Worm (Caenorhabditis elegans) whole organism, L1 larva: ENCODE results near the gene T05D4.5.

Experiments
- F16B12.6 ChIP-seq: fragments of 150-350 bp; optimal IDR thresholded peaks from 2 replicates; lab custom pipeline; 2014; ENCODE audit warnings: missing biosample characterization, missing genetic modification characterization
- Y116A8C.19 ChIP-seq: sonication (generic microtip); optimal IDR thresholded peaks from 2 replicates; lab custom pipeline; 2016; ENCODE audit warnings: missing compliant biosample characterization, missing genetic modification characterization, borderline replicate concordance
- alr-1 ChIP-seq: fragments of 200-800 bp; sonication (Bioruptor generic); optimal IDR thresholded peaks from 2 replicates; lab custom pipeline; 2018; ENCODE audit warnings: borderline replicate concordance, mild to moderate bottlenecking, missing genetic modification characterization, missing compliant biosample characterization
- aly-2 ChIP-seq: fragments of 150-350 bp; optimal IDR thresholded peaks from 2 replicates; lab custom pipeline; 2014; ENCODE audit warnings: missing biosample characterization, missing genetic modification characterization
- ama-1 ChIP-seq: fragments of 150-350 bp; optimal IDR thresholded peaks from 2 replicates; lab custom pipeline; 2014
- ceh-8 ChIP-seq: fragments of 200-800 bp; sonication (Bioruptor generic); optimal IDR thresholded peaks from 2 replicates; lab custom pipeline; 2018; ENCODE audit warnings: mild to moderate bottlenecking, missing genetic modification characterization, moderate library complexity, missing compliant biosample characterization
- ceh-82 ChIP-seq, 3 experiments: fragments of 150-350 bp in 1 of 3; sonication (generic microtip) in 2 of 3; optimal IDR thresholded peaks; 2 replicates each; lab custom pipeline; 2014 to 2017; ENCODE audit warnings: missing biosample characterization in 3 of 3, missing genetic modification characterization in 3 of 3
- ceh-88 ChIP-seq: fragments of 200-800 bp; sonication (Bioruptor generic); IDR thresholded peaks from 2 replicates; pipeline ENCODE4 v1.3.6; 2022; ENCODE audit warnings: missing genetic modification characterization, missing compliant biosample characterization
- ceh-90 ChIP-seq: sonication (generic microtip); optimal IDR thresholded peaks from 2 replicates; lab custom pipeline; 2016; ENCODE audit warnings: missing genetic modification characterization, missing compliant biosample characterization
- dpl-1 ChIP-seq, 3 experiments: fragments of 150-350 bp in 2 of 3; sonication (generic microtip) in 1 of 3; optimal IDR thresholded peaks; 2 replicates each; lab custom pipeline; 2014 to 2017; ENCODE audit warnings: missing biosample characterization in 3 of 3, missing genetic modification characterization in 3 of 3, missing genetic modification reagents in 3 of 3
- dsc-1 ChIP-seq: sonication (generic microtip); optimal IDR thresholded peaks from 2 replicates; lab custom pipeline; 2016; ENCODE audit warnings: mild to moderate bottlenecking, missing genetic modification characterization, missing compliant biosample characterization
- efl-1 ChIP-seq, 4 experiments: fragments of 150-350 bp; optimal IDR thresholded peaks in 3 of 4; peaks in 1 of 4; 1 replicate in 1 of 4; 2 replicates in 3 of 4; lab custom pipeline; 2014; ENCODE audit warnings: missing biosample characterization in 2 of 4, missing genetic modification characterization in 2 of 4, missing genetic modification reagents in 2 of 4
- efl-3 ChIP-seq: fragments of 200-800 bp; sonication (Bioruptor generic); optimal IDR thresholded peaks from 2 replicates; lab custom pipeline; 2018; ENCODE audit warnings: mild to moderate bottlenecking, missing genetic modification characterization, missing compliant biosample characterization
- egl-13 ChIP-seq: sonication (generic microtip); optimal IDR thresholded peaks from 2 replicates; lab custom pipeline; 2016; ENCODE audit warnings: missing genotype, missing genetic modification reagents, missing genetic modification characterization, missing compliant biosample characterization
- egl-27 ChIP-seq, 2 experiments: fragments of 150-350 bp in 1 of 2; sonication (generic microtip); optimal IDR thresholded peaks; 3 replicates each; lab custom pipeline; 2017 to 2018; ENCODE audit warnings: missing biosample characterization in 2 of 2, missing genetic modification characterization in 2 of 2, missing genetic modification reagents in 2 of 2
- elt-2 ChIP-seq: sonication (generic microtip); optimal IDR thresholded peaks from 2 replicates; lab custom pipeline; 2016; ENCODE audit warnings: missing genetic modification characterization, mild to moderate bottlenecking, inconsistent platforms, missing compliant biosample characterization, missing genetic modification reagents
- fkh-8 ChIP-seq: sonication (generic microtip); optimal IDR thresholded peaks from 2 replicates; lab custom pipeline; 2016; ENCODE audit warnings: mild to moderate bottlenecking, missing genetic modification characterization, missing compliant biosample characterization
- fos-1 ChIP-seq: fragments of 150-350 bp; optimal IDR thresholded peaks from 2 replicates; lab custom pipeline; 2014; ENCODE audit warnings: missing biosample characterization, missing genetic modification characterization
- hlh-17 ChIP-seq: fragments of 200-800 bp; sonication (Bioruptor generic); optimal IDR thresholded peaks from 2 replicates; lab custom pipeline; 2018; ENCODE audit warnings: missing genetic modification characterization, mild to moderate bottlenecking, missing compliant biosample characterization, moderate library complexity, borderline replicate concordance
- irx-1 ChIP-seq: sonication (generic microtip); optimal IDR thresholded peaks from 2 replicates; lab custom pipeline; 2016; ENCODE audit warnings: missing genetic modification characterization, missing compliant biosample characterization
- isw-1 ChIP-seq: fragments of 200-800 bp; sonication (Bioruptor generic); IDR thresholded peaks from 2 replicates; pipeline ENCODE4 v1.3.6; 2022; ENCODE audit warnings: missing genetic modification characterization, missing compliant biosample characterization
- jun-1 ChIP-seq: fragments of 150-350 bp; optimal IDR thresholded peaks from 2 replicates; lab custom pipeline; 2014; ENCODE audit warnings: missing biosample characterization, missing genetic modification reagents, missing genetic modification characterization
- lin-13 ChIP-seq: fragments of 150-350 bp; optimal IDR thresholded peaks from 2 replicates; lab custom pipeline; 2014; ENCODE audit warnings: missing biosample characterization, missing genetic modification reagents, missing genetic modification characterization
- lin-14 ChIP-seq: fragments of 200-800 bp; sonication (Bioruptor generic); optimal IDR thresholded peaks from 2 replicates; lab custom pipeline; 2018; ENCODE audit warnings: mild to moderate bottlenecking, missing genetic modification characterization, moderate library complexity, missing compliant biosample characterization
- lin-15B ChIP-seq: fragments of 150-350 bp; sonication (generic microtip); optimal IDR thresholded peaks from 3 replicates; lab custom pipeline; 2014; ENCODE audit warnings: missing biosample characterization, missing genetic modification characterization
- lsy-2 ChIP-seq, 2 experiments: fragments of 150-350 bp; optimal IDR thresholded peaks; 2 replicates each; lab custom pipeline; 2014; ENCODE audit warnings: missing biosample characterization in 2 of 2, missing genetic modification characterization in 2 of 2
- mdl-1 ChIP-seq, 2 experiments: fragments of 150-350 bp; optimal IDR thresholded peaks; 2 replicates each; lab custom pipeline; 2014 to 2017; ENCODE audit warnings: missing biosample characterization in 2 of 2, missing genetic modification characterization in 2 of 2, inconsistent platforms in 1 of 2
- mef-2 ChIP-seq: fragments of 150-350 bp; optimal IDR thresholded peaks from 2 replicates; lab custom pipeline; 2014; ENCODE audit warnings: missing biosample characterization, missing genetic modification characterization
- mep-1 ChIP-seq: fragments of 150-350 bp; optimal IDR thresholded peaks from 2 replicates; lab custom pipeline; 2014; ENCODE audit warnings: missing biosample characterization, missing genetic modification characterization
- nhr-12 ChIP-seq: sonication (generic microtip); optimal IDR thresholded peaks from 2 replicates; lab custom pipeline; 2017; ENCODE audit warnings: missing biosample characterization, missing genetic modification characterization
- nhr-237 ChIP-seq: fragments of 150-350 bp; optimal IDR thresholded peaks from 2 replicates; lab custom pipeline; 2014; ENCODE audit warnings: missing biosample characterization, missing genetic modification characterization
- nhr-71 ChIP-seq: sonication (generic microtip); optimal IDR thresholded peaks from 2 replicates; lab custom pipeline; 2016; ENCODE audit warnings: mild to moderate bottlenecking, missing genetic modification characterization, moderate library complexity, missing compliant biosample characterization
- nhr-76 ChIP-seq: sonication (generic microtip); optimal IDR thresholded peaks from 2 replicates; lab custom pipeline; 2017; ENCODE audit warnings: missing biosample characterization, missing genetic modification characterization
- nhr-77 ChIP-seq: fragments of 150-350 bp; optimal IDR thresholded peaks from 2 replicates; lab custom pipeline; 2014; ENCODE audit warnings: missing biosample characterization, missing genetic modification characterization
- nhr-84 ChIP-seq: sonication (generic microtip); optimal IDR thresholded peaks from 2 replicates; lab custom pipeline; 2017; ENCODE audit warnings: missing biosample characterization, missing genetic modification characterization
- nhr-90 ChIP-seq: sonication (generic microtip); optimal IDR thresholded peaks from 2 replicates; lab custom pipeline; 2016; ENCODE audit warnings: mild to moderate bottlenecking, missing genetic modification characterization, missing compliant biosample characterization; ENCODE audit not compliant: poor library complexity
- pax-3 ChIP-seq: fragments of 200-800 bp; sonication (Bioruptor generic); optimal IDR thresholded peaks from 2 replicates; lab custom pipeline; 2018; ENCODE audit warnings: mild to moderate bottlenecking, missing genetic modification characterization, moderate library complexity, missing compliant biosample characterization
- snu-23 ChIP-seq: sonication (generic microtip); optimal IDR thresholded peaks from 2 replicates; lab custom pipeline; 2016; ENCODE audit warnings: missing genetic modification characterization, missing compliant biosample characterization
- sox-4 ChIP-seq: sonication (generic microtip); optimal IDR thresholded peaks from 2 replicates; lab custom pipeline; 2016; ENCODE audit warnings: missing genetic modification characterization, missing compliant biosample characterization
- sup-37 ChIP-seq: fragments of 200-800 bp; sonication (Bioruptor generic); optimal IDR thresholded peaks from 2 replicates; lab custom pipeline; 2018; ENCODE audit warnings: mild to moderate bottlenecking, missing genetic modification characterization, missing compliant biosample characterization
- swsn-7 ChIP-seq: sonication (generic microtip); optimal IDR thresholded peaks from 2 replicates; lab custom pipeline; 2016; ENCODE audit warnings: missing genetic modification characterization, missing compliant biosample characterization
- tbx-2 ChIP-seq: sonication (generic microtip); optimal IDR thresholded peaks from 2 replicates; lab custom pipeline; 2016; ENCODE audit warnings: missing genetic modification characterization, missing compliant biosample characterization
- tlp-1 ChIP-seq: fragments of 150-350 bp; optimal IDR thresholded peaks from 2 replicates; lab custom pipeline; 2014; ENCODE audit warnings: missing biosample characterization, missing genetic modification characterization
- unc-130 ChIP-seq: fragments of 150-350 bp; optimal IDR thresholded peaks from 2 replicates; lab custom pipeline; 2017; ENCODE audit warnings: missing biosample characterization, missing genetic modification characterization, inconsistent platforms
- unc-62 ChIP-seq: fragments of 150-350 bp; optimal IDR thresholded peaks from 2 replicates; lab custom pipeline; 2014; ENCODE audit warnings: missing biosample characterization, missing genetic modification reagents, missing genetic modification characterization
- vab-15 ChIP-seq: sonication (generic microtip); optimal IDR thresholded peaks from 2 replicates; lab custom pipeline; 2017; ENCODE audit warnings: missing genotype, mild to moderate bottlenecking, missing genetic modification characterization, missing compliant biosample characterization
- xbp-1 ChIP-seq: sonication (generic microtip); optimal IDR thresholded peaks from 2 replicates; lab custom pipeline; 2016; ENCODE audit warnings: missing genetic modification characterization, missing compliant biosample characterization
- ztf-11 ChIP-seq, 2 experiments: sonication (generic microtip); optimal IDR thresholded peaks; 2 replicates each; lab custom pipeline; 2016 to 2017; ENCODE audit warnings: missing genetic modification characterization in 2 of 2, missing biosample characterization in 1 of 2, missing compliant biosample characterization in 1 of 2
- ztf-4 ChIP-seq: fragments of 150-350 bp; optimal IDR thresholded peaks from 2 replicates; lab custom pipeline; 2014; ENCODE audit warnings: missing biosample characterization, missing genetic modification characterization

T05D4.5 gene

ce11 chrIII:13563000-13563522, 17.6 kb upstream of the T05D4.5 start, which contains the start of gene T05D4.2:
Gene T05D4.2, minus strand, starts transcription at chrIII:13563082.
- TF ChIP-seq nhr-84 (tag; lab: Kevin White, UChicago) (no peak), lin-14 (no peak), nhr-71 (tag; lab: Kevin White, UChicago) (peak; percentile 17), nhr-90 (tag; lab: Kevin White, UChicago) (no peak), swsn-7 (tag; lab: Kevin White, UChicago) (peak; percentile 19), lin-13 (GFP tag; lab: Kevin White, UChicago) (no peak), sox-4 (no peak), Y116A8C.19 (tag; lab: Kevin White, UChicago) (no peak), vab-15 (no peak), nhr-237 (tag; lab: Kevin White, UChicago) (no peak), F16B12.6 (tag; lab: Kevin White, UChicago) (no peak), alr-1 (tag; lab: Kevin White, UChicago) (no peak), mep-1 (tag; lab: Kevin White, UChicago) (no peak), egl-13 (tag; lab: Kevin White, UChicago) (no peak), aly-2 (tag; lab: Kevin White, UChicago) (peak; percentile 11), ama-1 (lab: Kevin White, UChicago) (no peak), xbp-1 (tag; lab: Kevin White, UChicago) (no peak), elt-2 (tag; lab: Kevin White, UChicago) (no peak), efl-1 (optimal IDR thresholded peaks at IDR 0.05; lab: Kevin White, UChicago) (peak in 1 of 2 experiments; percentile 20), efl-1 (GFP tag; optimal IDR thresholded peaks at IDR 0.05 in 1 of 2; lab: Kevin White, UChicago) (no peak), ztf-4 (tag; lab: Kevin White, UChicago) (peak; percentile 65), snu-23 (GFP tag; lab: Kevin White, UChicago) (peak; percentile 2), tbx-2 (no peak), isw-1 (GFP tag; lab: Robert Waterston, UW) (no peak), jun-1 (tag; lab: Kevin White, UChicago) (no peak), mef-2 (no peak), irx-1 (no peak)

ce11 chrIII:13563583-13563982, 17.1 kb upstream of the T05D4.5 start:
- TF ChIP-seq ceh-82 (tag; optimal IDR thresholded peaks at IDR 0.05; lab: Kevin White, UChicago) (no peak), egl-13 (tag; lab: Kevin White, UChicago) (no peak), unc-62 (GFP tag; lab: Kevin White, UChicago) (no peak), nhr-237 (tag; lab: Kevin White, UChicago) (no peak), pax-3 (tag; lab: Kevin White, UChicago) (no peak), alr-1 (tag; lab: Kevin White, UChicago) (no peak), dpl-1 (GFP tag; optimal IDR thresholded peaks at IDR 0.05; lab: Kevin White, UChicago) (no peak)

ce11 chrIII:13564929-13565328, 15.7 kb upstream of the T05D4.5 start, which contains the start of gene aldo-1:
Gene aldo-1, minus strand, starts transcription at chrIII:13564937.
- no peak for TF ChIP-seq ceh-88 (GFP tag; lab: Robert Waterston, UW)
- peak; percentile 30 for TF ChIP-seq mep-1 (tag; lab: Kevin White, UChicago)
- TF ChIP-seq ztf-11 (tag; optimal IDR thresholded peaks at IDR 0.05; lab: Kevin White, UChicago), result no peak
- TF ChIP-seq nhr-84 (tag; lab: Kevin White, UChicago), result no peak
- no peak for TF ChIP-seq F16B12.6 (tag; lab: Kevin White, UChicago)
- peak; percentile 27 for TF ChIP-seq dsc-1 (tag; lab: Kevin White, UChicago)
- no peak for TF ChIP-seq ceh-90 (tag; lab: Kevin White, UChicago)
- TF ChIP-seq fos-1 (tag; lab: Kevin White, UChicago), result no peak
- no peak for TF ChIP-seq mdl-1 (tag; optimal IDR thresholded peaks at IDR 0.05; lab: Kevin White, UChicago)
- no peak for TF ChIP-seq egl-13 (tag; lab: Kevin White, UChicago)
- TF ChIP-seq nhr-76 (tag; lab: Kevin White, UChicago), result no peak
- no peak for TF ChIP-seq efl-3 (GFP tag; lab: Kevin White, UChicago)
- TF ChIP-seq unc-130, result no peak
- TF ChIP-seq nhr-12 (tag; lab: Kevin White, UChicago), result no peak
- no peak for TF ChIP-seq hlh-17 (GFP tag; lab: Kevin White, UChicago)
- no peak for TF ChIP-seq sup-37 (GFP tag; lab: Kevin White, UChicago)
- TF ChIP-seq lsy-2 (tag; optimal IDR thresholded peaks at IDR 0.05; lab: Kevin White, UChicago), result peak in 1 of 2 experiments; percentile 20
- no peak for TF ChIP-seq ceh-8 (GFP tag; lab: Kevin White, UChicago)
- no peak for TF ChIP-seq tlp-1 (tag; lab: Kevin White, UChicago)
- no peak for TF ChIP-seq egl-27 (tag; optimal IDR thresholded peaks at IDR 0.05; lab: Kevin White, UChicago)
- peak; percentile 24 for TF ChIP-seq fkh-8 (tag; lab: Kevin White, UChicago)
- no peak for TF ChIP-seq nhr-77 (tag; lab: Kevin White, UChicago)
- no peak for TF ChIP-seq lin-15B (tag; lab: Kevin White, UChicago)
